Worm (Caenorhabditis elegans) whole organism, late embryonic: Measurements from ENCODE around the gene R12C12.7.
"Not testable (repeated sequence)": the region's sequence is repeated elsewhere in the genome, so short reads cannot be mapped to it uniquely, and the experiment has no call there.

ENCODE experiments used
- gmeb-2 ChIP-seq: sonication (generic microtip); optimal IDR thresholded peaks from 2 replicates; lab custom pipeline; 2016; ENCODE audit warnings: missing genetic modification characterization, inconsistent platforms, missing compliant biosample characterization
- ztf-16 ChIP-seq: sonication (generic microtip); optimal IDR thresholded peaks from 2 replicates; lab custom pipeline; 2017; ENCODE audit warnings: missing genetic modification characterization, missing compliant biosample characterization

- not testable (repeated sequence) for TF ChIP-seq gmeb-2; ztf-16 (tag; lab: Kevin White, UChicago)
These were observed 41.7 kb downstream of the R12C12.7 start, which contains the start of gene ZK84.2 for ce11 chrII:6014057-6014456.
